Worm (Caenorhabditis elegans) whole organism, late embryonic: ENCODE results near the gene ZK856.6.

Experiments
- K09A11.1 ChIP-seq: sonication (generic microtip); optimal IDR thresholded peaks from 2 replicates; lab custom pipeline; 2017; ENCODE audit warnings: antibody characterized with exemption, mild to moderate bottlenecking, missing genetic modification characterization, missing compliant biosample characterization; ENCODE audit not compliant: insufficient read depth
- Y22D7AL.16 ChIP-seq: sonication (generic microtip); optimal IDR thresholded peaks from 2 replicates; lab custom pipeline; 2016; ENCODE audit warnings: missing genetic modification characterization, missing compliant biosample characterization
- ceh-2 ChIP-seq: sonication (generic microtip); optimal IDR thresholded peaks from 2 replicates; lab custom pipeline; 2016; ENCODE audit warnings: missing genotype, missing genetic modification characterization, missing compliant biosample characterization
- ceh-30 ChIP-seq: fragments of 150-350 bp; optimal IDR thresholded peaks from 2 replicates; lab custom pipeline; 2014; ENCODE audit warnings: missing biosample characterization, missing genetic modification characterization
- ceh-45 ChIP-seq: fragments of 200-800 bp; sonication (Bioruptor generic); IDR thresholded peaks from 2 replicates; pipeline ENCODE4 v1.3.6; 2022; ENCODE audit warnings: missing genetic modification reagents, missing genetic modification characterization, missing compliant biosample characterization
- ets-4 ChIP-seq: sonication (generic microtip); optimal IDR thresholded peaks from 2 replicates; lab custom pipeline; 2016; ENCODE audit warnings: missing genetic modification characterization, missing compliant biosample characterization
- hlh-6 ChIP-seq: sonication (generic microtip); optimal IDR thresholded peaks from 2 replicates; lab custom pipeline; 2016; ENCODE audit warnings: missing genotype, missing genetic modification characterization, missing compliant biosample characterization
- nhr-11 ChIP-seq: fragments of 150-350 bp; optimal IDR thresholded peaks from 2 replicates; lab custom pipeline; 2014; ENCODE audit warnings: missing biosample characterization, missing genetic modification characterization
- npax-4 ChIP-seq: sonication (generic microtip); optimal IDR thresholded peaks from 2 replicates; lab custom pipeline; 2016; ENCODE audit warnings: missing genetic modification characterization, missing compliant biosample characterization
- pat-9 ChIP-seq: fragments of 200-800 bp; sonication (Bioruptor generic); optimal IDR thresholded peaks from 2 replicates; lab custom pipeline; 2018; ENCODE audit warnings: mild to moderate bottlenecking, missing genetic modification characterization, moderate library complexity, missing compliant biosample characterization
- ref-2 ChIP-seq: sonication (generic microtip); optimal IDR thresholded peaks from 2 replicates; lab custom pipeline; 2016; ENCODE audit warnings: missing genetic modification characterization, missing compliant biosample characterization
- sox-4 ChIP-seq: sonication (generic microtip); optimal IDR thresholded peaks from 2 replicates; lab custom pipeline; 2017; ENCODE audit warnings: mild to moderate bottlenecking, missing genetic modification characterization, inconsistent platforms, missing compliant biosample characterization

ce11 chrV:10174632-10175075, 23.8 kb upstream of the ZK856.6 start:
- TF ChIP-seq ets-4 (tag; lab: Kevin White, UChicago) (no peak), Y22D7AL.16 (tag; lab: Kevin White, UChicago) (no peak), ceh-30 (tag; lab: Kevin White, UChicago) (no peak), pat-9 (no peak), hlh-6 (tag; lab: Kevin White, UChicago) (no peak), sox-4 (tag; lab: Kevin White, UChicago) (no peak), ceh-2 (tag; lab: Kevin White, UChicago) (no peak), npax-4 (tag; lab: Kevin White, UChicago) (no peak), K09A11.1 (tag; lab: Kevin White, UChicago) (no peak), ceh-45 (GFP tag; lab: Robert Waterston, UW) (no peak), nhr-11 (tag; lab: Kevin White, UChicago) (no peak), ref-2 (tag; lab: Kevin White, UChicago) (no peak)
